Fruit fly (Drosophila melanogaster): ENCODE measurements around the gene Ripalpha.

Ripalpha gene

DNA sequence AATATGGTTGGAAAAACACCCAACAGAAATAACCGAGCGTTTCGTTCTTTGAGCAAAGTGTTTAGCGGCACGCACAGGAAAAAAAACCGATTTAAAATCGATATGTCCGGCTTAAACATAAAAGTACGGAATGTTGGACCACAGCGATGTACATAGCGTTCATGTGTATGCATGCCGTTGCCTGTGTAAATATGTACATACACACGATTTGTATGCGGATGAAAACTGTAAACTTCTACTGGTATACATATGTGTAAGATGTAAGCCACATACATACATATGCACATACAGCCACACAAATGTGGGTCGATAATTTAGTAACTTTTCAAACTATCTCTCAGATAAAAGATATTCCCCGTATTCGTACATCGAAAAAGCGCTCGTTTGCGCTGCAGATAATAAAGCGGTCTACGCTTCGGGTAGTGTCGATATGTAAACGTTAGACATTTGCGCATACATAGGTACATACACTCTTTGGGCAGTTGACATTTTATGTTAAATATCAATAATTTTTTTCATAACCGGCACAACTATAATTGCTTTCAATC lies 49.0 kb upstream of the Ripalpha start:
- TF ChIP-seq Rel (GFP tag; optimal IDR thresholded peaks at IDR 0.05) (no peak), Rel (tag; optimal IDR thresholded peaks at IDR 0.05) (peak; percentile 7), jim (GFP tag; optimal IDR thresholded peaks at IDR 0.05) (no peak)

DNA sequence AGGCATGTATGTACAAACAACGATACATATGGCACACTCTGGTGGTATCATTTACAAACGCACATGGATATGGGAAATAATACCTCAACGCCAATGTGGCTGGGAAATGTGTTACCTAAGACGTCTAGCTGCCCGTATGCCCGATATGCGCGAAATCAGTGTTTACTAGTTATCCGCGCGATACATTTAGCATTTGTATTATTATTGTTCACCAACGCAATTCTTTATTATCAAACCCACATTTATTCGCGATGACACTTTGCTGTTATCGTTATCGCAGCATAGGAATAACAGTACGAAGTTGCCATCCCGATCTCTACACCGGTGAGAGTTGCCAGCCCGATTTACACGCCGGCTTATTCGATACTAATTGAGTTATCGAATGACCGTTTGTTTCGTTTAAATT lies 46.0 kb upstream of the Ripalpha start, which contains the start of gene chico:
chico (minus strand) TSS at position 294 of the 406 bp plus-strand sequence.
- no peak for TF ChIP-seq CG9705 (GFP tag; optimal IDR thresholded peaks at IDR 0.05)
- TF ChIP-seq Hnf4 (GFP tag; optimal IDR thresholded peaks at IDR 0.05), result no peak
- no peak for TF ChIP-seq Vsx2 (GFP tag; optimal IDR thresholded peaks at IDR 0.05; ENCODE audit: partially characterized antibody)
- TF ChIP-seq Mio (GFP tag; optimal IDR thresholded peaks at IDR 0.05), result no peak
- peak; percentile 22 for TF ChIP-seq Jra (GFP tag; optimal IDR thresholded peaks at IDR 0.05)
- no peak for TF ChIP-seq sv (GFP tag; optimal IDR thresholded peaks at IDR 0.05)
- peak; percentile 4 for TF ChIP-seq Hr83 (GFP tag; optimal IDR thresholded peaks at IDR 0.05; ENCODE audit: poor library complexity, severe bottlenecking)
- no peak for TF ChIP-seq ey (GFP tag; optimal IDR thresholded peaks at IDR 0.05)
- no peak for TF ChIP-seq GATAd (GFP tag; optimal IDR thresholded peaks at IDR 0.05)
- no peak for TF ChIP-seq HLH106 (tag; optimal IDR thresholded peaks at IDR 0.05)
- TF ChIP-seq Sp1 (GFP tag; optimal IDR thresholded peaks at IDR 0.05), result no peak
- no peak for TF ChIP-seq woc (GFP tag; optimal IDR thresholded peaks at IDR 0.05)
- no peak for TF ChIP-seq tai (GFP tag; optimal IDR thresholded peaks at IDR 0.05)
- no peak for TF ChIP-seq dsf (GFP tag; optimal IDR thresholded peaks at IDR 0.05; ENCODE audit: borderline replicate concordance)
- no peak for TF ChIP-seq CG32264 (GFP tag; optimal IDR thresholded peaks at IDR 0.05)
- TF ChIP-seq jim (GFP tag; optimal IDR thresholded peaks at IDR 0.05), result no peak
- no peak for TF ChIP-seq fru (GFP tag; optimal IDR thresholded peaks at IDR 0.05)
- TF ChIP-seq sage (GFP tag; optimal IDR thresholded peaks at IDR 0.05), result no peak
- TF ChIP-seq rgr (GFP tag; optimal IDR thresholded peaks at IDR 0.05), result no peak
- no peak for TF ChIP-seq dmrt93B (GFP tag; optimal IDR thresholded peaks at IDR 0.05)
- peak; percentile 38 for TF ChIP-seq Myc (optimal IDR thresholded peaks at IDR 0.05)
- TF ChIP-seq lola (GFP tag; optimal IDR thresholded peaks at IDR 0.05), result no peak
- TF ChIP-seq Dif (GFP tag; optimal IDR thresholded peaks at IDR 0.05; ENCODE audit: partially characterized antibody), result no peak
- TF ChIP-seq Rel (GFP tag; optimal IDR thresholded peaks at IDR 0.05), result no peak
- TF ChIP-seq Rel (tag; optimal IDR thresholded peaks at IDR 0.05), result peak; percentile 18
- TF ChIP-seq psq (GFP tag; optimal IDR thresholded peaks at IDR 0.05), result no peak
- no peak for TF ChIP-seq OdsH (GFP tag; optimal IDR thresholded peaks at IDR 0.05)
- TF ChIP-seq dl (GFP tag; optimal IDR thresholded peaks at IDR 0.05; ENCODE audit: insufficient read depth in 1 of 2, partially characterized antibody in 2 of 2), result no peak
- TF ChIP-seq Abd-B (GFP tag; optimal IDR thresholded peaks at IDR 0.05), result no peak
- TF ChIP-seq br (GFP tag; optimal IDR thresholded peaks at IDR 0.05), result no peak

DNA sequence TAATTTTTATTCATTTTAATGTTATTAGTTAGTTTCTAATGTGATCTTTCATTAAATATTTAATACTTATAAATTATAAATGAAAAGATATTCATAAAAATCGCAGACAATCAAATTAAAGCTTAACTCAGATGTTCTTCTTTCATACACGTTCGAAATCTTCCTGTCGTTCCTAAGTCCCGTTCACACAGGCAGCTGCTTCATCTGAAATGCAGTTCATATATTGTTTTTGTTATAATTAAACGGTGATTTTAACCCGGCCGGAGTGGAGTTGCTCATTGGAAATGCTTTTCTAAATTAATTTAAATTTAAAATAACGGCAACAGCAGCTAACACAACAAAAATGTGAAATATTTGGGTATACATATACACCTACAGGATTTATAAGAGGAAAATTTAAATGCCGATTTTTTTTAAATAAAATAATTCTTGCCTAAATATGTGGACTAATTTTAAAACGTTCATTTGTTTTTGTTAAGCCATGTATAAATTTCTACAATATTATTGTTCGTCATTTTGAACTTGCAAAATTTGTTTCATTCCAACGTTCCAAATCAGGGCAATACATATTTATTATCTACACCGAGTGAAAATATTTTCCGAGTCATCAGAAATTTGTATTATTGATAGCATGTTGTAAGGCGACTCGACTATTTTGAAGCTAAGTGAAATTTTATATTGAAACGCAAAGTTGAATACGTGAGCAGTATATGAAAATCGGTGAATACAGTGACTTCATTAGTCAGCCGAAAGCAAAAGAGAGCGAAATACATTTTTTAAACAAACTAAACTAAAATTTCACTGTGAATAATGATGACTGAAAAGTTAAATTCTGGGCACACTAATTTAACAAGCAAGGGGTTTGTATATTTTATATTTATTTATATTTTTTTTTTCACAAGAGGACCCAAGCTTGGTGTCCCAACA lies 38.2 kb upstream of the Ripalpha start, which contains the start of gene me31B:
me31B (plus strand) TSS at position 616 of the 927 bp plus-strand sequence.
- TF ChIP-seq woc (GFP tag; optimal IDR thresholded peaks at IDR 0.05) (peak; percentile 76), Hnf4 (GFP tag; optimal IDR thresholded peaks at IDR 0.05) (peak; percentile 1), tai (GFP tag; optimal IDR thresholded peaks at IDR 0.05) (no peak)

- TF ChIP-seq N (GFP tag; optimal IDR thresholded peaks at IDR 0.05), result no peak
- TF ChIP-seq Hr78 (GFP tag; optimal IDR thresholded peaks at IDR 0.05), result no peak
- no peak for TF ChIP-seq h (GFP tag; optimal IDR thresholded peaks at IDR 0.05)
- no peak for TF ChIP-seq ey (GFP tag; optimal IDR thresholded peaks at IDR 0.05)
- TF ChIP-seq fru (GFP tag; optimal IDR thresholded peaks at IDR 0.05), result no peak
- TF ChIP-seq CrebA (GFP tag; optimal IDR thresholded peaks at IDR 0.05; ENCODE audit: borderline replicate concordance), result no peak
- TF ChIP-seq dl (GFP tag; optimal IDR thresholded peaks at IDR 0.05; ENCODE audit: insufficient read depth in 1 of 2, partially characterized antibody in 2 of 2), result no peak
- no peak for TF ChIP-seq Dif (GFP tag; optimal IDR thresholded peaks at IDR 0.05; ENCODE audit: partially characterized antibody)
- no peak for TF ChIP-seq Abd-B (GFP tag; optimal IDR thresholded peaks at IDR 0.05)
- TF ChIP-seq Rel (GFP tag; optimal IDR thresholded peaks at IDR 0.05), result no peak
- TF ChIP-seq Rel (tag; optimal IDR thresholded peaks at IDR 0.05), result no peak
- no peak for TF ChIP-seq CG9705 (GFP tag; optimal IDR thresholded peaks at IDR 0.05)
- TF ChIP-seq lola (GFP tag; optimal IDR thresholded peaks at IDR 0.05), result no peak
- TF ChIP-seq foxo (GFP tag; optimal IDR thresholded peaks at IDR 0.05), result no peak
- no peak for TF ChIP-seq sage (GFP tag; optimal IDR thresholded peaks at IDR 0.05)
- no peak for TF ChIP-seq jim (GFP tag; optimal IDR thresholded peaks at IDR 0.05)
These were observed 37.1 kb upstream of the Ripalpha start, which contains the start of gene mthl15 for dm6 chr2L:10237725-10238446. TSS of gene mthl15 (minus strand) at chr2L:10238317.
